Fruit fly (Drosophila melanogaster) whole organism: ENCODE results near the gene CG32264.

Experiments used
- CG8478 ChIP-seq: fragments of >200 bp; optimal IDR thresholded peaks from 2 replicates; lab custom pipeline; 2018; ENCODE audit warnings: inconsistent platforms
- Dll ChIP-seq: fragments of >200 bp; optimal IDR thresholded peaks from 2 replicates; lab custom pipeline; 2017
- EcR ChIP-seq, 2 experiments: fragments of >200 bp; optimal IDR thresholded peaks; 2 replicates each; lab custom pipeline; 2017; ENCODE audit warnings: missing biosample characterization in 2 of 2, missing genetic modification characterization in 2 of 2, missing genetic modification reagents in 2 of 2
- pan ChIP-seq: fragments of >200 bp; optimal IDR thresholded peaks from 2 replicates; lab custom pipeline; 2017
- psq ChIP-seq: fragments of >200 bp; optimal IDR thresholded peaks from 2 replicates; lab custom pipeline; 2017
- usp ChIP-seq: fragments of >200 bp; optimal IDR thresholded peaks from 2 replicates; lab custom pipeline; 2017; ENCODE audit warnings: missing biosample characterization, missing genetic modification characterization, mixed read lengths

Gene CG32264

DNA sequence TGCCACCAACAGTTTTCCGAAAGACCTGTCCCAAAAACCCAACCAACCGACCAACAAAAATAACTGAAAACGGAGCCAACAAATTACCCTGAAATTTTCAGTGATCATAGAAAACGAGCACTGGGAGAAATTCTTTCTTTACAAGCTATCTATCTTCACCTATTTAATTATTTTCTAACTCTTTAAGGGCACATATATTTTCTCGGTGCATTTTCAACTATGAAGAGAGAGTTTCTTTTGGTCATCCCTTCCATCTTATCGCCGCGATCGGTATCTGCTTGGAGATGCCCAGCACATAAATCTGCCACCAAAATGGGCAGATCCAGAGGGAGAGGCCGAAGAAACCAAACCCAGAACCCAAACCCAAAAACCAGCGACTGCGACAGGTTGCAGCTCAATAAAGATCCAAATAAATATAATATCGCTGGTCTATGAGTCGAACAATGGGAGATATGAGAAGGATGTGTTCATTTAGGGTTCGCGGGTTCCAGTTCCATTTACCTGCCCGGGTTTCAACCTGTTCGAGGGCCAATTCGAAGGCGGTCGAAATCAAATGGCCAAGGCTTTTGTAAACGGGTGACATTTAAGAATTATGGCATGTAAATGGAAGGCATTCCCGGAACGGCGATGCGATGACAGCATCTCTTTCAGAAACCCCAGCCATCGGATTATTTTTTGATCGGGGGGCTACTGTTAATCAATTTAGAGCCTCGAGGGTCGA is 36.9 kb upstream of the CG32264 start:
- TF ChIP-seq EcR (GFP tag; optimal IDR thresholded peaks at IDR 0.05; lab: Kevin White, UChicago) (no peak), psq (no peak), Dll (lab: Kevin White, UChicago) (no peak), pan (no peak), usp (no peak), CG8478 (lab: Kevin White, UChicago) (no peak)

dm6 chr3L:3828111-3828510 is 21.9 kb upstream of the CG32264 start:
- TF ChIP-seq CG8478 (lab: Kevin White, UChicago), result no peak
- no peak for TF ChIP-seq usp
- no peak for TF ChIP-seq pan
- TF ChIP-seq psq, result no peak
- no peak for TF ChIP-seq Dll (lab: Kevin White, UChicago)
- no peak for TF ChIP-seq EcR (GFP tag; optimal IDR thresholded peaks at IDR 0.05; lab: Kevin White, UChicago)

DNA sequence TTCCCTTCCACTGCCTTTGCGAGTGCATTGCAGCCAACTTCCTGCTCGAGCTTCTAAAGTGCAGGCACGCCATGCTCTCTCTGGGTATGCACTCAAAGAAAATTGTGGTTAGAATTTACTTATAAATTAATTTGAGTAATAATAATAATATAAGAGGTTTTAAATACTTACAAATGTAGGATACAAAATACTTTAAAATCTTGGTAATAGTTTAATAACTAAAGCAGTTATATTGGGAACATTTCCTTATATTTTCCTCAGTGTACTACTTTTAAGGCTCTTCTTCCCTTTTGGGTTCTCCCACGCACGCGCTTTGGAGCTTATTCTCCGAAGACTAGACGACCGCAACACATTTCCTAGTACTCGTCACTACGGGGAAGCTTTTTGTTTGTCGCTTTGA is 20.3 kb upstream of the CG32264 start:
- TF ChIP-seq CG8478 (lab: Kevin White, UChicago) (no peak), pan (no peak), usp (no peak), psq (no peak), EcR (GFP tag; optimal IDR thresholded peaks at IDR 0.05; lab: Kevin White, UChicago) (no peak), Dll (lab: Kevin White, UChicago) (no peak)

- TF ChIP-seq psq (no peak), CG8478 (lab: Kevin White, UChicago) (no peak), pan (no peak), EcR (GFP tag; optimal IDR thresholded peaks at IDR 0.05; lab: Kevin White, UChicago) (no peak), usp (no peak), Dll (lab: Kevin White, UChicago) (no peak)
Measured at dm6 chr3L:3825884-3826283, 19.6 kb upstream of the CG32264 start.

DNA sequence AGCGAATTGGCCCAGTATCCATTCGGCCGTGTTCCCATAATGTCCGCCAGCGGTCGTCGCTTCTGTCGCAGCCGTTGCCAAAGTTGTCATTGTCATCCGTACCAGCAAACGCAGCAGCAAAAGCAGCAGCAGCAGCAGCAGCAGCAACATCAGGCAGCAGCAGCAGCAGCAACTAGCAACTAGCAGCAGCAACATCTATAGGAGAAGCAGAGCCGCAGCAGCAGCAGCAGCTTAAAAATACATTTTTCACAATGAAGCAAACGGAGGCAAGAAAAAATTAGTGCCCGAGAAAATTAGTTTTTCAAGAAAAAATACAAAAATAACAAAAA is 19.2 kb upstream of the CG32264 start:
- TF ChIP-seq EcR (GFP tag; optimal IDR thresholded peaks at IDR 0.05; lab: Kevin White, UChicago), result no peak
- no peak for TF ChIP-seq usp
- no peak for TF ChIP-seq pan

DNA sequence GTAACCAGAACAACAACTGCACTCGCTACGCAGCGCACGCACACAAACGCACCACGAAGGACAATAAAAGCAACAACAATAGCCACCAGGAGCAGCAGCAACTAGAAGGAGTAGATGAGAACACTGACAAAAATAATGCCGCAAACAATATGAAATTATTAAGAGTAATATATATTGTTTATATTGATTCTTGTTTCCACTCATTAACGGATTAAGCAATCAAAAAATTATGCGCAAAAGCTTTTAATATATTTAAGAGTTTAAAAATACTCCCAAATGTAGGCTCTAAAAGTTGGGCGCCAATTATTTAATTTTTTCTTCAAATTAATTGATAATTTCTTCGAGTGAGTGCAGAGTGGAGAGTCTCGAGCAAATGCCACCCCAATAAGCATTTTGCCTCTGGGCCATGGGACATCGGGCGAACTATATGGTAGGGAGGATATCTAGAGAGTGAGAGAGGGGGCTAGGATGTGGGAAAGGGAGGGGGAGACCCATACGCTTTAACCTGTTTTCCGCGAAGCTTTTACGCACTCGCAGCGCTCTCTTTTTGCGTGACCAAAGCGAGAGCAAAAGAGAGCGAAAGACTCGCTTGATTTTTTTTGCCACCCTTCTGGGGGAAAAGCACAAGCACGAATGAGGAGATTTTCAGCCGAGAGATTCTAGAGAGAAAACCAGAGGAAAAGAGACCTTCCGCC is 18.7 kb upstream of the CG32264 start, which contains the start of gene Rdh:
TSS of gene Rdh (plus strand) at position 660 of the 695 bp plus-strand sequence.
- no peak for TF ChIP-seq EcR (GFP tag; optimal IDR thresholded peaks at IDR 0.05; lab: Kevin White, UChicago)
- no peak for TF ChIP-seq CG8478 (lab: Kevin White, UChicago)
- no peak for TF ChIP-seq pan
- TF ChIP-seq Dll (lab: Kevin White, UChicago), result no peak

DNA sequence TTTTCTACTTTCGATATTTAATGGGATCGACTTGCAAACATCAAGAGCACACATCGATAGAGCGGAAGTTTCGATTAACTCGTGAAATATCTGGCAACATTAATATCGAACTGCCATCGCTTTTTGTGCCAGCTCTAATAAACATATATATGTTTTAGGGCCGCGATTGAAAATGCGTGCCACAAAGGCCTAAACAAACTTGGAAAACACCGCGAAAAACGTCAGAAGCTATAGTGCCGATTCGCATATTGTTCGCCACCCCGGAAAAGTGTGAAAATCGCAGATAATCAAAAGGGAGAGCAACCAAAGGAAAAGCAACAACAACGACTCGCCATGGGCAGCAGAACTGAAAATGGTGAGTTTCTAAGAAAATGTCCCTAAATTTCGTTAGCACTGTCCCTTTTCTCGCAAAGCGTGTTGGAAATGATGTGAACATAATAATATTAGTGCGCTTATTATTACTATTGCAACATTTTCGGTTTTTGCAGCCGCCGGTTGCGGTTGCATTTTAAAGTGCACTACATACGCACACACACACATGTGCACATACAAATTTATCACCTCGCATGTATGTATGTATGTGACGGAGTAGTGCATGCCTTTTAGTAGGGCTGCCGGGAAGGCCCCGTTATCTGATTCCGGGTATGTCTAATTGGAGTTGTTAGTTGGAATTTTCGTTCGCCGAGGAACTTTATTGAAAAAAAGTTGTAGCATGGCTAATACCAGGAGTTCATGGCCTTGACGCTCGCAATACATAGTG is 12.5 kb upstream of the CG32264 start, which contains the start of gene enc:
TSS of gene enc (plus strand) at position 114 of the 760 bp plus-strand sequence.
- TF ChIP-seq CG8478 (lab: Kevin White, UChicago), result no peak
- no peak for TF ChIP-seq pan
- TF ChIP-seq psq, result no peak
- no peak for TF ChIP-seq Dll (lab: Kevin White, UChicago)
- TF ChIP-seq EcR (GFP tag; optimal IDR thresholded peaks at IDR 0.05; lab: Kevin White, UChicago), result no peak
- no peak for TF ChIP-seq usp

- TF ChIP-seq pan, result no peak
- no peak for TF ChIP-seq EcR (GFP tag; optimal IDR thresholded peaks at IDR 0.05; lab: Kevin White, UChicago)
- no peak for TF ChIP-seq CG8478 (lab: Kevin White, UChicago)
- TF ChIP-seq psq, result no peak
- no peak for TF ChIP-seq Dll (lab: Kevin White, UChicago)
- TF ChIP-seq usp, result no peak
Measured at dm6 chr3L:3816772-3817483, 10.7 kb upstream of the CG32264 start.

dm6 chr3L:3816254-3816653 is 10.0 kb upstream of the CG32264 start, which contains the start of gene Acp63F:
Acp63F (minus strand) TSS chr3L:3816354.
- no peak for TF ChIP-seq EcR (GFP tag; optimal IDR thresholded peaks at IDR 0.05; lab: Kevin White, UChicago)
- TF ChIP-seq pan, result no peak
- no peak for TF ChIP-seq usp
- TF ChIP-seq psq, result no peak
- TF ChIP-seq Dll (lab: Kevin White, UChicago), result no peak
- no peak for TF ChIP-seq CG8478 (lab: Kevin White, UChicago)

DNA sequence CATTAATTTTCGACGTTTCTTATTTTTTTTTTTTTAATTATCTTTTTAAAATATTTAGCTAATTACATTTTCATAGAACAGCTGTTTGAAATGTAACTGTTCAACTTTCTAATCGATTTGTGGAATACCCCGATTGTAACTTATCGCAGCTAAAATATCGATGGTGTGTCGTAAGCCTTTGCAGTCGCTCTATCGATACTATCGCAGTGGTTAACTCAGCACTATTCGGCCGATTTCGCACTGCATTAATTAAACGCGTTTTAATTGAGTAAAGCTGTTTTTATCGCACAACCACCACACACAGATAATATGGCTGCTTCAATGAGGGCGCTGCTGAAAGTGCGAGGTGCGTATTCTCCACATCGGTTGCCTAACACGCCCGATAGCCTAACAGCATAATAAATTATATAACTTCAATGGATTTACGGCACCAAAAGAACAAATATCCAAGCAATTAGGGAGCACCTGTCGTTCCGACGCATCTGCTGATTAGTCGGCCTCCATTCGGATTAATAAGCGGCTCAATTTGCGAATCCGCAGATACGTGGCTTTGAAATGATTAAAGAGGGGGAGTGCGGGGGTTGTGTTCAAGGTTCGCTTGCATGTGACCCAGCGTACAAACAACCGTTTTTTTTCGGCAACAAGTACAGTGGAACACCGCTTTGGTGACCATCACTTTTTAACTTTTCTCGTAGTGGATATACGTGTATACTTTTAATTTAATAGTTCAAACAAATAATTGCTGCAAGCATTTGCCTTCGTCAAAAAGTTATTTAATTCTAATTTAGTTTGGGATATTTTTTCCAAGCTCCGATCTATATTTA is 8.0 kb upstream of the CG32264 start, which contains the start of gene Scsalpha1:
TSS of gene Scsalpha1 (plus strand) at position 202 of the 824 bp plus-strand sequence.
- TF ChIP-seq EcR (GFP tag; optimal IDR thresholded peaks at IDR 0.05; lab: Kevin White, UChicago) (no peak), CG8478 (lab: Kevin White, UChicago) (no peak), pan (no peak), Dll (lab: Kevin White, UChicago) (no peak), psq (no peak), usp (no peak)

DNA sequence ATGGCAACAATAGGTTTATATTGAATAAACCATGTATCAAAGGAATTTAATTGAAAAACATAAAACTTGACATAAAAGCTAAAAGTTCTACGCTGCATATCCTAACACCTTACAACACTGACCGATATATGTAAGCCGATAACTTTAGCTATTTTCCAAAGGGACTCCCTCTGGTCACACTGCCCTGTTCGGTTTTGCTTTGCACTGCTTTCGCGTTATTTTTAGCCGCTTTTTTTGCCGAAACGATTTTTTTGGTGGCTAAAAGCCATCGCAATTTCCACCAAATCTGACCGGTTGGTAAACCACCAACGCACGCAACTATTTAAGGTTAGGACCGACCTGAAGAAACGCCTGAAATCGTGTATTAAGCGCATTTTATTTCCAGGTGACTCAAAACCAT is 4.8 kb upstream of the CG32264 start, which contains the start of the genes CG32263 and PIG-B:
TSS of gene CG32263 (minus strand) at position 26 of the 400 bp plus-strand sequence.
TSS of gene PIG-B (plus strand) at position 175 of the 400 bp plus-strand sequence.
- TF ChIP-seq pan, result no peak
- TF ChIP-seq EcR (GFP tag; optimal IDR thresholded peaks at IDR 0.05; lab: Kevin White, UChicago), result no peak
- no peak for TF ChIP-seq psq
- TF ChIP-seq Dll (lab: Kevin White, UChicago), result no peak
- TF ChIP-seq CG8478 (lab: Kevin White, UChicago), result no peak
- no peak for TF ChIP-seq usp
